Fruit fly (Drosophila melanogaster) whole organism, prepupa: Measurements from ENCODE around the gene CG14277.

Experiments used
- Blimp-1 ChIP-seq: fragments of 200-800 bp; sonication (Bioruptor generic); optimal IDR thresholded peaks from 3 replicates; lab custom pipeline; 2017; ENCODE audit warnings: missing biosample characterization, missing genetic modification characterization, mild to moderate bottlenecking, moderate library complexity, missing genetic modification reagents
- CG10631 ChIP-seq: fragments of 200-800 bp; sonication (Bioruptor generic); optimal IDR thresholded peaks from 2 replicates; lab custom pipeline; 2016; ENCODE audit warnings: missing biosample characterization, missing genetic modification characterization
- CG10669 ChIP-seq: fragments of 200-800 bp; sonication (Bioruptor generic); optimal IDR thresholded peaks from 3 replicates; lab custom pipeline; 2018; ENCODE audit warnings: missing biosample characterization, mild to moderate bottlenecking, missing genetic modification characterization, moderate library complexity
- CG11294 ChIP-seq: fragments of 200-800 bp; sonication (Bioruptor generic); IDR thresholded peaks from 2 replicates; pipeline ENCODE4 v1.3.6; 2022; ENCODE audit warnings: missing biosample characterization, missing genetic modification characterization
- CG11762 ChIP-seq: fragments of 200-800 bp; sonication (Bioruptor generic); optimal IDR thresholded peaks from 3 replicates; lab custom pipeline; 2016; ENCODE audit warnings: missing biosample characterization, missing genetic modification characterization; ENCODE audit not compliant: insufficient read depth
- CG11902 ChIP-seq: fragments of 200-800 bp; sonication (Bioruptor generic); optimal IDR thresholded peaks from 3 replicates; lab custom pipeline; 2016; ENCODE audit warnings: missing biosample characterization, missing genetic modification characterization
- CG15336 ChIP-seq: fragments of 200-800 bp; sonication (Bioruptor generic); IDR thresholded peaks from 2 replicates; pipeline ENCODE4 v1.3.6; 2022; ENCODE audit warnings: missing biosample characterization, missing genetic modification characterization
- CG1621 ChIP-seq: fragments of 200-800 bp; sonication (Bioruptor generic); optimal IDR thresholded peaks from 3 replicates; lab custom pipeline; 2018; ENCODE audit warnings: missing biosample characterization, mild to moderate bottlenecking, missing genetic modification characterization
- CG3032 ChIP-seq: fragments of 200-800 bp; optimal IDR thresholded peaks from 2 replicates; lab custom pipeline; 2019; ENCODE audit warnings: missing biosample characterization, mild to moderate bottlenecking, missing genetic modification characterization, moderate library complexity
- CG31627 ChIP-seq: fragments of 200-800 bp; sonication (Bioruptor generic); optimal IDR thresholded peaks from 3 replicates; lab custom pipeline; 2016; ENCODE audit warnings: missing biosample characterization, missing genetic modification characterization
- CG32006 ChIP-seq: fragments of 200-800 bp; sonication (Bioruptor generic); optimal IDR thresholded peaks from 3 replicates; lab custom pipeline; 2017; ENCODE audit warnings: missing biosample characterization, mild to moderate bottlenecking, missing genetic modification characterization
- CG3919 ChIP-seq: fragments of 200-800 bp; sonication (Bioruptor generic); optimal IDR thresholded peaks from 3 replicates; lab custom pipeline; 2016; ENCODE audit warnings: missing biosample characterization, missing genetic modification characterization
- CG4318 ChIP-seq: fragments of 200-800 bp; sonication (Bioruptor generic); optimal IDR thresholded peaks from 3 replicates; lab custom pipeline; 2017; ENCODE audit warnings: missing biosample characterization, mild to moderate bottlenecking, missing genetic modification characterization
- CG6163 ChIP-seq: fragments of 200-800 bp; sonication (Bioruptor generic); IDR thresholded peaks from 3 replicates; pipeline ENCODE4 v1.3.6; 2022; ENCODE audit warnings: missing biosample characterization, missing genetic modification characterization
- CG6276 ChIP-seq: fragments of 200-800 bp; sonication (Bioruptor generic); optimal IDR thresholded peaks from 2 replicates; lab custom pipeline; 2017; ENCODE audit warnings: missing biosample characterization, mild to moderate bottlenecking, missing genetic modification characterization
- CG6792 ChIP-seq: fragments of 200-800 bp; sonication (Bioruptor generic); optimal IDR thresholded peaks from 3 replicates; lab custom pipeline; 2016; ENCODE audit warnings: missing biosample characterization, missing genetic modification characterization
- CG6808 ChIP-seq: fragments of 200-800 bp; sonication (Bioruptor generic); optimal IDR thresholded peaks from 3 replicates; lab custom pipeline; 2017; ENCODE audit warnings: missing biosample characterization, missing genetic modification characterization, mild to moderate bottlenecking, moderate library complexity, missing genetic modification reagents
- CG6854 ChIP-seq: fragments of 200-800 bp; sonication (Bioruptor generic); optimal IDR thresholded peaks from 2 replicates; lab custom pipeline; 2017; ENCODE audit warnings: missing biosample characterization, mild to moderate bottlenecking, missing genetic modification characterization
- CG7368 ChIP-seq: fragments of 200-800 bp; sonication (Bioruptor generic); optimal IDR thresholded peaks from 3 replicates; lab custom pipeline; 2016; ENCODE audit warnings: missing biosample characterization, missing genetic modification characterization
- CG8319 ChIP-seq: fragments of 200-800 bp; sonication (Bioruptor generic); optimal IDR thresholded peaks from 3 replicates; lab custom pipeline; 2016; ENCODE audit warnings: missing biosample characterization, missing genetic modification characterization
- CG8632 ChIP-seq: fragments of 200-800 bp; sonication (Bioruptor generic); optimal IDR thresholded peaks from 3 replicates; lab custom pipeline; 2016; ENCODE audit warnings: missing biosample characterization, missing genetic modification characterization
- Eip75B ChIP-seq: fragments of 200-800 bp; sonication (Bioruptor generic); optimal IDR thresholded peaks from 3 replicates; lab custom pipeline; 2016; ENCODE audit warnings: missing biosample characterization, missing genetic modification characterization
- Eip78C ChIP-seq: fragments of 200-800 bp; sonication (Bioruptor generic); peaks from one replicate; lab custom pipeline; 2016; ENCODE audit warnings: missing biosample characterization, missing genetic modification characterization
- Eip93F ChIP-seq: fragments of 200-800 bp; sonication (Bioruptor generic); optimal IDR thresholded peaks from 2 replicates; lab custom pipeline; 2016; ENCODE audit warnings: missing biosample characterization, mild to moderate bottlenecking, missing genetic modification characterization
- Ets21C ChIP-seq: fragments of 200-800 bp; sonication (Bioruptor generic); optimal IDR thresholded peaks from 3 replicates; lab custom pipeline; 2016; ENCODE audit warnings: missing biosample characterization, missing genetic modification characterization
- Gug ChIP-seq: fragments of 200-800 bp; sonication (Bioruptor generic); IDR thresholded peaks from 2 replicates; pipeline ENCODE4 v1.3.6; 2022; ENCODE audit warnings: missing biosample characterization, missing genetic modification characterization
- Hr38 ChIP-seq: sonication (Bioruptor generic); optimal IDR thresholded peaks from 2 replicates; lab custom pipeline; 2016; ENCODE audit warnings: missing biosample characterization, missing genetic modification characterization
- Hr39 ChIP-seq: fragments of 200-800 bp; sonication (Bioruptor generic); optimal IDR thresholded peaks from 2 replicates; lab custom pipeline; 2016; ENCODE audit warnings: missing biosample characterization, missing genetic modification characterization
- Hr4 ChIP-seq: fragments of 200-800 bp; sonication (Bioruptor generic); optimal IDR thresholded peaks from 3 replicates; lab custom pipeline; 2016; ENCODE audit warnings: missing biosample characterization, missing genetic modification characterization
- Sox102F ChIP-seq: fragments of 200-800 bp; sonication (Bioruptor generic); optimal IDR thresholded peaks from 2 replicates; lab custom pipeline; 2016; ENCODE audit warnings: missing biosample characterization, mild to moderate bottlenecking, missing genetic modification characterization
- Sox14 ChIP-seq: fragments of 200-800 bp; sonication (Bioruptor generic); optimal IDR thresholded peaks from 3 replicates; lab custom pipeline; 2016; ENCODE audit warnings: missing biosample characterization, missing genetic modification characterization
- acj6 ChIP-seq: fragments of 200-800 bp; sonication (Bioruptor generic); optimal IDR thresholded peaks from 3 replicates; lab custom pipeline; 2016; ENCODE audit warnings: missing biosample characterization, missing genetic modification characterization
- dac ChIP-seq: fragments of 200-800 bp; sonication (Bioruptor generic); optimal IDR thresholded peaks from 2 replicates; lab custom pipeline; 2017; ENCODE audit warnings: missing biosample characterization, mild to moderate bottlenecking, missing genetic modification characterization
- dsx ChIP-seq: fragments of 200-800 bp; optimal IDR thresholded peaks from 3 replicates; lab custom pipeline; 2019; ENCODE audit warnings: missing biosample characterization, mild to moderate bottlenecking, missing genetic modification characterization, moderate library complexity; ENCODE audit not compliant: poor library complexity, severe bottlenecking
- eg ChIP-seq: fragments of 200-800 bp; sonication (Bioruptor generic); IDR thresholded peaks from 3 replicates; pipeline ENCODE4 v1.3.6; 2022; ENCODE audit warnings: missing biosample characterization, missing genetic modification characterization
- fd59A ChIP-seq: fragments of 200-800 bp; sonication (Bioruptor generic); optimal IDR thresholded peaks from 2 replicates; lab custom pipeline; 2017; ENCODE audit warnings: missing biosample characterization, mild to moderate bottlenecking, missing genetic modification characterization, missing genetic modification reagents
- net ChIP-seq: fragments of 200-800 bp; sonication (Bioruptor generic); optimal IDR thresholded peaks from 3 replicates; lab custom pipeline; 2016; ENCODE audit warnings: missing biosample characterization, missing genetic modification characterization
- pdm3 ChIP-seq: fragments of 200-800 bp; sonication (Bioruptor generic); optimal IDR thresholded peaks from 3 replicates; lab custom pipeline; 2016; ENCODE audit warnings: missing biosample characterization, missing genetic modification characterization
- salr ChIP-seq, 2 experiments: fragments of 200-800 bp; sonication (Bioruptor generic); optimal IDR thresholded peaks; 3 replicates each; lab custom pipeline; 2016 to 2018; ENCODE audit warnings: missing biosample characterization in 2 of 2, missing genetic modification characterization in 2 of 2, mild to moderate bottlenecking in 1 of 2
- spab ChIP-seq: fragments of 200-800 bp; sonication (Bioruptor generic); optimal IDR thresholded peaks from 2 replicates; lab custom pipeline; 2017; ENCODE audit warnings: missing biosample characterization, mild to moderate bottlenecking, missing genetic modification characterization, missing genetic modification reagents
- ss ChIP-seq, 2 experiments: fragments of 200-800 bp; sonication (Bioruptor generic); optimal IDR thresholded peaks; 2 replicates in 1 of 2; 3 replicates in 1 of 2; lab custom pipeline; 2017 to 2018; ENCODE audit warnings: mild to moderate bottlenecking in 2 of 2, missing biosample characterization in 2 of 2, missing genetic modification characterization in 2 of 2, moderate library complexity in 1 of 2
- svp ChIP-seq: fragments of 200-800 bp; sonication (Bioruptor generic); peaks from one replicate; lab custom pipeline; 2016; ENCODE audit warnings: missing biosample characterization, missing genetic modification characterization
- topi ChIP-seq: fragments of 200-800 bp; sonication (Bioruptor generic); optimal IDR thresholded peaks from 3 replicates; lab custom pipeline; 2016; ENCODE audit warnings: missing biosample characterization, missing genetic modification characterization
- vri ChIP-seq: fragments of 200-800 bp; sonication (Bioruptor generic); optimal IDR thresholded peaks from 3 replicates; lab custom pipeline; 2016; ENCODE audit warnings: missing biosample characterization, mild to moderate bottlenecking, missing genetic modification characterization

The CG14277 gene

DNA sequence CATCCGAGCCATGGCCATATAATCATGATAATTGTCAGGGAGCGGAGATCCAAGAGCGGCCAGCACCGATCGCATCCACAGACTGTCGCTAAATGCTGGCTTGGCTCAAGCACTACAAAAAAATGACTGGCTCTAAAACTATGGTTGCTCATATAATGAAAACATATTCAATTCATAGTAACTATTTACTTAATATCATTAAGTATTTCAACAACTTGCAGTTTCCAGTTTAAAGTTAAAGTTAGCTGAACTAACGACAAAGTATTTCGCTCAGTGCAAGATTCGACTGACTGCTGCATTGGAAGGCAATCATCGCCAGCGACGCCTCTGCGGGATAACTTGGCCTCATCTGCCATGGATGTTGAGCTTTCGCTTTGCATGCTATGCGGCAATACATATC, 28.6 kb downstream of the CG14277 start (continued):
- peak; percentile 1 for TF ChIP-seq Hr39 (GFP tag; lab: Kevin White, UChicago)
- peak; percentile 57 for TF ChIP-seq fd59A (GFP tag; lab: Kevin White, UChicago)
- TF ChIP-seq Eip75B (GFP tag; lab: Kevin White, UChicago): peak; percentile 55
- TF ChIP-seq CG6792: peak; percentile 50
- TF ChIP-seq spab (GFP tag; lab: Kevin White, UChicago): peak; percentile 63
- TF ChIP-seq dac (GFP tag; lab: Kevin White, UChicago): peak; percentile 32
- no peak for TF ChIP-seq CG11902 (GFP tag; lab: Kevin White, UChicago)
- TF ChIP-seq Hr38: no peak
- TF ChIP-seq Gug: peak; percentile 86
- TF ChIP-seq CG4318 (GFP tag; lab: Kevin White, UChicago): peak; percentile 17
- TF ChIP-seq CG1621: peak; percentile 63
- TF ChIP-seq Blimp-1 (GFP tag; lab: Kevin White, UChicago): no peak
- TF ChIP-seq acj6 (GFP tag; lab: Kevin White, UChicago): peak; percentile 50
- no peak for TF ChIP-seq CG6854 (GFP tag; lab: Kevin White, UChicago)
- TF ChIP-seq Eip93F: no peak
- no peak for TF ChIP-seq CG11762 (GFP tag; lab: Kevin White, UChicago)
- TF ChIP-seq CG7368 (GFP tag; lab: Kevin White, UChicago): peak; percentile 41
- TF ChIP-seq CG10669 (GFP tag; lab: Kevin White, UChicago): peak; percentile 60
- peak; percentile 67 for TF ChIP-seq Hr4 (GFP tag; lab: Kevin White, UChicago)
- TF ChIP-seq CG6276 (GFP tag; lab: Kevin White, UChicago): peak; percentile 57
- TF ChIP-seq Sox14 (GFP tag; lab: Kevin White, UChicago): peak; percentile 58
- peak; percentile 16 for TF ChIP-seq vri
- TF ChIP-seq eg: peak; percentile 82
- peak; percentile 60 for TF ChIP-seq pdm3
- peak; percentile 63 for TF ChIP-seq net (GFP tag; lab: Kevin White, UChicago)
- TF ChIP-seq CG11294 (GFP tag; lab: Robert Waterston, UW): peak; percentile 57
- peak; percentile 33 for TF ChIP-seq dsx (GFP tag; lab: Kevin White, UChicago)
- TF ChIP-seq CG32006 (GFP tag; lab: Kevin White, UChicago): peak; percentile 85
- peak; percentile 29 for TF ChIP-seq Sox102F (GFP tag; lab: Kevin White, UChicago)
- no peak for TF ChIP-seq Ets21C (GFP tag; lab: Kevin White, UChicago)
- TF ChIP-seq ss (GFP tag; optimal IDR thresholded peaks at IDR 0.05; lab: Kevin White, UChicago): peak; percentile 5 to 58

DNA sequence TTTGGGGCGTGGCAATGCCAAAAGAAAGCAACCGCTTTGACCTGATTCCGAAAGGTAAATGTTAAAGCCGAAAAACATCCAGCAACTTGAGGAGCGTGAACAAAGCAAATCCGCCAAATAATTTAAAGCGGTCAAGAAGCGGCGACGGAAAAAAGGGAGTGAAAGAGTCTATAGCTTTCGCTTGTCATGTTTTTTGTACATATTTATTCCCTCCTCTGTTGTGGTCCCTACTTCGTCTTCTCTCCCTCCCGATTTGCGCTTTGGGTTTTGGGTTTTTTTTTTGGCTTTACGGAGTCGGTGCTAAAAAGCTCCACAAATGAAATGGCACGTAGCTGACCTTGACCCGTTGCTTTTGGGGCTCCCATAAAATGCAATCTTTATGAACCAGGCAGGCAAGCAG, 31.8 kb downstream of the CG14277 start:
- TF ChIP-seq svp (GFP tag; lab: Kevin White, UChicago) (peak; percentile 69), CG11902 (GFP tag; lab: Kevin White, UChicago) (no peak), Blimp-1 (GFP tag; lab: Kevin White, UChicago) (peak; percentile 87), CG6854 (GFP tag; lab: Kevin White, UChicago) (peak; percentile 70), Eip75B (GFP tag; lab: Kevin White, UChicago) (peak; percentile 5), Eip78C (GFP tag; lab: Kevin White, UChicago) (peak; percentile 57), CG10669 (GFP tag; lab: Kevin White, UChicago) (no peak)

DNA sequence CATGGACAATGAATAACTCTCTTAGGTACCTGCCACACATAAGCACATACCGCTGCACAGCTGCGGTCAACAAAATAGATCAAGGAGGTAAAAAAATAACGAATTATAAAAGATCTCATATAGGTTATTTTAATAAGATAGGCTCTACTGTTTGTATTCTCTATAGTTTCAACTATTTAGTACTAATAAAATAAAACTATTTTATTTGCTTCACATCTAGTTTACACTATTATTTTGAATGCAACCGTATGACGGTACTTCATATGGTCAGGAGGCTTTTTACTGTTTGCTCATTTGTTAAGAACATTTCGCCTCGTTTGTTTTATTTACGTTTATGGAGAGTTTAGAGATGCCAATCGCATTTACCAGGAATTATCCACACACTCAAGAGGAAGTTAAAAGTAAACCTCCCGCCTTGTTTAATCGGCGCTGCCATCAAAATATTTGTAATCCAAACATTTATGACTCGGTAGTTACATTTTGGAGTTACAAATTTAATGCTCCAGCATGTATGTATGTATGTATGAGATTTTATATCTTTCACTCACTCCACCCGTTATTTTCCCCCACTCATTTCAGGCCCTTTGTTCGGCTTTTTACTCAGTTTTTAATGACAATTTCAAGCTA, 32.8 kb downstream of the CG14277 start:
- TF ChIP-seq CG6163 (GFP tag; lab: Robert Waterston, UW): peak; percentile 81
- TF ChIP-seq Sox14 (GFP tag; lab: Kevin White, UChicago): peak; percentile 15
- TF ChIP-seq CG11902 (GFP tag; lab: Kevin White, UChicago): no peak
- peak; percentile 77 for TF ChIP-seq svp (GFP tag; lab: Kevin White, UChicago)
- TF ChIP-seq Eip93F: no peak
- TF ChIP-seq Sox102F (GFP tag; lab: Kevin White, UChicago): peak; percentile 41
- peak; percentile 31 for TF ChIP-seq topi (GFP tag; lab: Kevin White, UChicago)
- peak; percentile 10 to 64 for TF ChIP-seq salr (GFP tag; optimal IDR thresholded peaks at IDR 0.05; lab: Kevin White, UChicago)
- peak; percentile 72 for TF ChIP-seq CG3032 (tag; lab: Kevin White, UChicago)
- peak; percentile 63 for TF ChIP-seq CG10631
- peak; percentile 70 for TF ChIP-seq CG10669 (GFP tag; lab: Kevin White, UChicago)
- peak; percentile 85 for TF ChIP-seq Eip78C (GFP tag; lab: Kevin White, UChicago)
- peak; percentile 7 for TF ChIP-seq Ets21C (GFP tag; lab: Kevin White, UChicago)
- peak; percentile 58 for TF ChIP-seq CG3919 (GFP tag; lab: Kevin White, UChicago)
- peak; percentile 87 for TF ChIP-seq eg
- peak; percentile 69 for TF ChIP-seq pdm3
- peak; percentile 42 for TF ChIP-seq CG31627 (GFP tag; lab: Kevin White, UChicago)
- TF ChIP-seq CG8319 (GFP tag; lab: Kevin White, UChicago): peak; percentile 6
- peak; percentile 54 for TF ChIP-seq CG6792
- TF ChIP-seq vri: peak; percentile 13
- peak; percentile 56 for TF ChIP-seq CG6808
- TF ChIP-seq CG15336 (GFP tag; lab: Robert Waterston, UW): peak; percentile 91
- no peak for TF ChIP-seq Hr38
- TF ChIP-seq CG8632 (GFP tag; lab: Kevin White, UChicago): peak; percentile 60
- TF ChIP-seq dac (GFP tag; lab: Kevin White, UChicago): peak; percentile 36
